Fruit fly (Drosophila melanogaster) whole organism, embryonic: ENCODE results near the gene Gbs-70E.

Source experiments
- CG13624 ChIP-seq: fragments of 200-800 bp; sonication (Bioruptor generic); optimal IDR thresholded peaks from 2 replicates; lab custom pipeline; 2016; ENCODE audit warnings: missing biosample characterization, missing genetic modification characterization
- CG14014 ChIP-seq: fragments of 200-800 bp; sonication (Bioruptor generic); IDR thresholded peaks from 2 replicates; pipeline ENCODE4 v1.3.6; 2022; ENCODE audit warnings: missing biosample characterization, missing genetic modification characterization
- CG14965 ChIP-seq: fragments of 200-800 bp; sonication (Bioruptor generic); optimal IDR thresholded peaks from 2 replicates; lab custom pipeline; 2016; ENCODE audit warnings: missing biosample characterization, missing genetic modification characterization, borderline replicate concordance
- CG15011 ChIP-seq: fragments of 200-800 bp; sonication (Bioruptor generic); optimal IDR thresholded peaks from 3 replicates; lab custom pipeline; 2018; ENCODE audit warnings: missing biosample characterization, mild to moderate bottlenecking, missing genetic modification characterization
- CG1647 ChIP-seq: fragments of 200-800 bp; sonication (Bioruptor generic); optimal IDR thresholded peaks from 3 replicates; lab custom pipeline; 2016; ENCODE audit warnings: missing biosample characterization, missing genetic modification characterization
- CG17385 ChIP-seq: fragments of 200-800 bp; sonication (Bioruptor generic); optimal IDR thresholded peaks from 3 replicates; lab custom pipeline; 2018; ENCODE audit warnings: missing biosample characterization, mild to moderate bottlenecking, missing genetic modification characterization
- CG17802 ChIP-seq: fragments of 200-800 bp; sonication (Bioruptor generic); optimal IDR thresholded peaks from 2 replicates; lab custom pipeline; 2018; ENCODE audit warnings: missing biosample characterization, mild to moderate bottlenecking, missing genetic modification characterization, moderate library complexity
- CG2129 ChIP-seq: fragments of 200-800 bp; sonication (Bioruptor generic); IDR thresholded peaks from 2 replicates; pipeline ENCODE4 v1.3.6; 2022; ENCODE audit warnings: missing biosample characterization, missing genetic modification characterization; ENCODE audit not compliant: partially characterized antibody
- CG30431 ChIP-seq: fragments of 200-800 bp; sonication (Bioruptor generic); optimal IDR thresholded peaks from 2 replicates; lab custom pipeline; 2017; ENCODE audit warnings: missing biosample characterization, missing genetic modification characterization
- CG3065 ChIP-seq: fragments of 200-800 bp; sonication (Bioruptor generic); optimal IDR thresholded peaks from 2 replicates; lab custom pipeline; 2016; ENCODE audit warnings: missing biosample characterization, missing genetic modification characterization
- CG3847 ChIP-seq: fragments of 200-800 bp; sonication (Bioruptor generic); IDR thresholded peaks from 2 replicates; pipeline ENCODE4 v1.3.6; 2022; ENCODE audit warnings: missing biosample characterization, missing genetic modification characterization
- CG4282 ChIP-seq: fragments of 200-800 bp; sonication (Bioruptor generic); optimal IDR thresholded peaks from 2 replicates; lab custom pipeline; 2016; ENCODE audit warnings: missing biosample characterization, missing genetic modification characterization
- CG4820 ChIP-seq: fragments of 200-800 bp; sonication (Bioruptor generic); optimal IDR thresholded peaks from 3 replicates; lab custom pipeline; 2016; ENCODE audit warnings: missing biosample characterization, missing genetic modification characterization
- CG4854 ChIP-seq: fragments of 200-800 bp; sonication (Bioruptor generic); optimal IDR thresholded peaks from 2 replicates; lab custom pipeline; 2016; ENCODE audit warnings: missing biosample characterization, missing genetic modification characterization, inconsistent platforms
- CG7372 ChIP-seq: fragments of 200-800 bp; sonication (Bioruptor generic); IDR thresholded peaks from 2 replicates; pipeline ENCODE4 v1.3.6; 2022; ENCODE audit warnings: missing biosample characterization, missing genetic modification characterization
- CG8765 ChIP-seq: fragments of 200-800 bp; sonication (Bioruptor generic); IDR thresholded peaks from 2 replicates; pipeline ENCODE4 v1.3.6; 2022; ENCODE audit warnings: missing biosample characterization, missing genetic modification characterization
- CG9609 ChIP-seq: fragments of 200-800 bp; sonication (Bioruptor generic); optimal IDR thresholded peaks from 3 replicates; lab custom pipeline; 2016; ENCODE audit warnings: missing biosample characterization, missing genetic modification characterization
- CG9797 ChIP-seq: fragments of 200-800 bp; sonication (Bioruptor generic); optimal IDR thresholded peaks from 3 replicates; lab custom pipeline; 2018; ENCODE audit warnings: missing biosample characterization, mild to moderate bottlenecking, missing genetic modification characterization
- CTCF ChIP-seq: fragments of 200-800 bp; sonication (Bioruptor generic); optimal IDR thresholded peaks from 2 replicates; lab custom pipeline; 2017; ENCODE audit warnings: missing biosample characterization, mild to moderate bottlenecking, missing genetic modification characterization, moderate library complexity
- D ChIP-seq, 2 experiments: fragments of 200-800 bp in 1 of 2; fragments of >200 bp in 1 of 2; sonication (Bioruptor generic) in 1 of 2; optimal IDR thresholded peaks; 2 replicates in 1 of 2; 3 replicates in 1 of 2; lab custom pipeline; 2017; ENCODE audit warnings: mild to moderate bottlenecking in 1 of 2, missing biosample characterization in 1 of 2, missing genetic modification characterization in 1 of 2, missing genetic modification reagents in 1 of 2
- Dfd ChIP-seq, 2 experiments: fragments of >200 bp; optimal IDR thresholded peaks; 2 replicates each; lab custom pipeline; 2017; ENCODE audit warnings: missing biosample characterization in 2 of 2, missing genetic modification characterization in 2 of 2
- Doc3 ChIP-seq: fragments of 200-800 bp; sonication (Bioruptor generic); IDR thresholded peaks from 3 replicates; pipeline ENCODE4 v1.3.6; 2022; ENCODE audit warnings: missing biosample characterization, missing genetic modification characterization; ENCODE audit not compliant: partially characterized antibody
- Drgx ChIP-seq: fragments of 200-800 bp; sonication (Bioruptor generic); IDR thresholded peaks from 2 replicates; pipeline ENCODE4 v1.3.6; 2022; ENCODE audit warnings: missing biosample characterization, missing genetic modification characterization
- Fer1 ChIP-seq: fragments of 200-800 bp; sonication (Bioruptor generic); optimal IDR thresholded peaks from 2 replicates; lab custom pipeline; 2017; ENCODE audit warnings: missing biosample characterization, mild to moderate bottlenecking, missing genetic modification characterization
- Opbp ChIP-seq: fragments of 200-800 bp; sonication (Bioruptor generic); IDR thresholded peaks from 3 replicates; pipeline ENCODE4 v1.3.6; 2022; ENCODE audit warnings: missing biosample characterization, missing genetic modification characterization; ENCODE audit not compliant: partially characterized antibody
- Side ChIP-seq: fragments of 200-800 bp; sonication (Bioruptor generic); optimal IDR thresholded peaks from 2 replicates; lab custom pipeline; 2016; ENCODE audit warnings: missing biosample characterization, missing genetic modification characterization
- Sin3A ChIP-seq: fragments of >200 bp; optimal IDR thresholded peaks from 2 replicates; lab custom pipeline; 2018
- amos ChIP-seq: fragments of 200-800 bp; sonication (Bioruptor generic); IDR thresholded peaks from 2 replicates; pipeline ENCODE4 v1.3.6; 2022; ENCODE audit warnings: missing biosample characterization, missing genetic modification characterization; ENCODE audit not compliant: partially characterized antibody
- bsh ChIP-seq, 2 experiments: fragments of 200-800 bp; sonication (Bioruptor generic); optimal IDR thresholded peaks; 2 replicates each; lab custom pipeline; 2017 to 2018; ENCODE audit warnings: mild to moderate bottlenecking in 2 of 2, missing biosample characterization in 2 of 2, missing genetic modification characterization in 2 of 2, moderate library complexity in 1 of 2
- emc ChIP-seq: fragments of 200-800 bp; sonication (Bioruptor generic); optimal IDR thresholded peaks from 2 replicates; lab custom pipeline; 2016; ENCODE audit warnings: missing biosample characterization, missing genetic modification characterization
- fd96Cb ChIP-seq: fragments of 200-800 bp; sonication (Bioruptor generic); optimal IDR thresholded peaks from 2 replicates; lab custom pipeline; 2018; ENCODE audit warnings: missing biosample characterization, mild to moderate bottlenecking, missing genetic modification characterization, moderate library complexity
- gcm2 ChIP-seq: fragments of 200-800 bp; sonication (Bioruptor generic); optimal IDR thresholded peaks from 2 replicates; lab custom pipeline; 2016; ENCODE audit warnings: missing biosample characterization, missing genetic modification characterization
- grau ChIP-seq: fragments of 200-800 bp; optimal IDR thresholded peaks from 3 replicates; lab custom pipeline; 2019; ENCODE audit warnings: missing biosample characterization, mild to moderate bottlenecking, missing genetic modification characterization, moderate library complexity
- hbn ChIP-seq: fragments of 200-800 bp; sonication (Bioruptor generic); IDR thresholded peaks from 2 replicates; pipeline ENCODE4 v1.3.6; 2022; ENCODE audit warnings: missing biosample characterization, missing genetic modification characterization; ENCODE audit not compliant: partially characterized antibody
- maf-S ChIP-seq: fragments of 200-800 bp; sonication (Bioruptor generic); optimal IDR thresholded peaks from 2 replicates; lab custom pipeline; 2016; ENCODE audit warnings: missing biosample characterization, missing genetic modification characterization
- mirr ChIP-seq: fragments of 200-800 bp; sonication (Bioruptor generic); optimal IDR thresholded peaks from 3 replicates; lab custom pipeline; 2018; ENCODE audit warnings: missing biosample characterization, mild to moderate bottlenecking, missing genetic modification characterization
- nau ChIP-seq: fragments of 200-800 bp; sonication (Bioruptor generic); optimal IDR thresholded peaks from 3 replicates; lab custom pipeline; 2017; ENCODE audit warnings: missing biosample characterization, mild to moderate bottlenecking, missing genetic modification characterization, missing genetic modification reagents
- pita ChIP-seq: fragments of 200-800 bp; sonication (Bioruptor generic); optimal IDR thresholded peaks from 2 replicates; lab custom pipeline; 2017; ENCODE audit warnings: missing biosample characterization, mild to moderate bottlenecking, missing genetic modification characterization
- psq ChIP-seq: fragments of 200-800 bp; sonication (Bioruptor generic); optimal IDR thresholded peaks from 2 replicates; lab custom pipeline; 2017; ENCODE audit warnings: missing biosample characterization, missing genetic modification characterization
- salm ChIP-seq: fragments of 200-800 bp; sonication (Bioruptor generic); optimal IDR thresholded peaks from 2 replicates; lab custom pipeline; 2018; ENCODE audit warnings: missing biosample characterization, mild to moderate bottlenecking, missing genetic modification characterization
- schlank ChIP-seq: fragments of 200-800 bp; sonication (Bioruptor generic); optimal IDR thresholded peaks from 2 replicates; lab custom pipeline; 2018; ENCODE audit warnings: missing biosample characterization, mild to moderate bottlenecking, missing genetic modification characterization
- sd ChIP-seq: fragments of 200-800 bp; sonication (Bioruptor generic); optimal IDR thresholded peaks from 3 replicates; lab custom pipeline; 2018; ENCODE audit warnings: missing biosample characterization, mild to moderate bottlenecking, missing genetic modification characterization, moderate library complexity
- slp2 ChIP-seq: fragments of 200-800 bp; sonication (Bioruptor generic); optimal IDR thresholded peaks from 2 replicates; lab custom pipeline; 2016; ENCODE audit warnings: missing biosample characterization, missing genetic modification characterization
- so ChIP-seq: fragments of 200-800 bp; sonication (Bioruptor generic); IDR thresholded peaks from 3 replicates; pipeline ENCODE4 v1.3.6; 2022; ENCODE audit warnings: missing biosample characterization, missing genetic modification characterization
- sqz ChIP-seq: fragments of 200-800 bp; sonication (Bioruptor generic); optimal IDR thresholded peaks from 3 replicates; lab custom pipeline; 2018; ENCODE audit warnings: missing biosample characterization, mild to moderate bottlenecking, missing genetic modification characterization
- stc ChIP-seq: fragments of 200-800 bp; sonication (Bioruptor generic); IDR thresholded peaks from 2 replicates; pipeline ENCODE4 v1.3.6; 2022; ENCODE audit warnings: missing biosample characterization, missing genetic modification characterization
- tio ChIP-seq: fragments of 200-800 bp; sonication (Bioruptor generic); optimal IDR thresholded peaks from 2 replicates; lab custom pipeline; 2017; ENCODE audit warnings: missing biosample characterization, missing genetic modification characterization, inconsistent platforms
- unpg ChIP-seq: fragments of 200-800 bp; sonication (Bioruptor generic); optimal IDR thresholded peaks from 3 replicates; lab custom pipeline; 2018; ENCODE audit warnings: missing biosample characterization, mild to moderate bottlenecking, missing genetic modification characterization, moderate library complexity
- vnd ChIP-seq: fragments of 200-800 bp; sonication (Bioruptor generic); IDR thresholded peaks from 3 replicates; pipeline ENCODE4 v1.3.6; 2022; ENCODE audit warnings: missing biosample characterization, missing genetic modification characterization; ENCODE audit not compliant: partially characterized antibody

Gbs-70E gene

dm6 chr3L:14544987-14545943 is 5.5 kb downstream of the Gbs-70E start (continued):
- TF ChIP-seq Doc3 (GFP tag; lab: Robert Waterston, UW), result no peak
- peak; percentile 48 for TF ChIP-seq CG17385
- TF ChIP-seq schlank (tag; lab: Kevin White, UChicago), result no peak
- TF ChIP-seq CG7372, result no peak
- peak; percentile 59 for TF ChIP-seq nau (GFP tag; lab: Kevin White, UChicago)
- no peak for TF ChIP-seq pita
- no peak for TF ChIP-seq Side (GFP tag; lab: Kevin White, UChicago)
- no peak for TF ChIP-seq CG4854 (GFP tag; lab: Kevin White, UChicago)
- peak; percentile 67 for TF ChIP-seq fd96Cb
- TF ChIP-seq salm (tag; lab: Kevin White, UChicago), result peak; percentile 40
- TF ChIP-seq CG9609 (GFP tag; lab: Kevin White, UChicago), result peak; percentile 4
- TF ChIP-seq amos (GFP tag; lab: Robert Waterston, UW), result no peak
- TF ChIP-seq emc (GFP tag; lab: Kevin White, UChicago), result no peak
- peak; percentile 15 for TF ChIP-seq mirr (GFP tag; lab: Kevin White, UChicago)
- peak; percentile 8 for TF ChIP-seq Fer1 (GFP tag; lab: Kevin White, UChicago)
- peak; percentile 55 for TF ChIP-seq sd (tag; lab: Kevin White, UChicago)
- TF ChIP-seq CG4282 (GFP tag; lab: Kevin White, UChicago), result no peak
- TF ChIP-seq CG4820, result no peak
- TF ChIP-seq CG3065 (GFP tag; lab: Kevin White, UChicago), result no peak
- TF ChIP-seq grau (tag; lab: Kevin White, UChicago), result peak; percentile 65
- TF ChIP-seq CG30431 (GFP tag; lab: Kevin White, UChicago), result no peak
- TF ChIP-seq bsh (GFP tag; optimal IDR thresholded peaks at IDR 0.05; lab: Kevin White, UChicago), result peak in 1 of 2 experiments; percentile 45
- TF ChIP-seq CG15011 (GFP tag; lab: Kevin White, UChicago), result no peak
- TF ChIP-seq CG9797 (GFP tag; lab: Kevin White, UChicago), result no peak
- no peak for TF ChIP-seq vnd (GFP tag; lab: Robert Waterston, UW)
- no peak for TF ChIP-seq hbn (GFP tag; lab: Robert Waterston, UW)
- peak; percentile 42 for TF ChIP-seq sqz (GFP tag; lab: Kevin White, UChicago)
- no peak for TF ChIP-seq CG1647
- no peak for TF ChIP-seq Dfd (GFP tag; optimal IDR thresholded peaks at IDR 0.05; lab: Kevin White, UChicago)
- TF ChIP-seq psq, result no peak
- peak; percentile 29 for TF ChIP-seq tio (GFP tag; lab: Kevin White, UChicago)
- TF ChIP-seq CG17802 (tag; lab: Kevin White, UChicago), result no peak
- TF ChIP-seq CG3847 (GFP tag; lab: Robert Waterston, UW), result no peak
- TF ChIP-seq CG14965 (GFP tag; lab: Kevin White, UChicago), result no peak
- no peak for TF ChIP-seq D (optimal IDR thresholded peaks at IDR 0.05; lab: Kevin White, UChicago)
- peak; percentile 65 for TF ChIP-seq D (GFP tag; optimal IDR thresholded peaks at IDR 0.05; lab: Kevin White, UChicago)
- TF ChIP-seq slp2, result no peak
- no peak for TF ChIP-seq Drgx (GFP tag; lab: Robert Waterston, UW)
- TF ChIP-seq maf-S (GFP tag; lab: Kevin White, UChicago), result no peak
- TF ChIP-seq so (GFP tag; lab: Robert Waterston, UW), result 0 out of 3 replicates have a peak, but pooled peaks have one; percentile 34
- no peak for TF ChIP-seq CG2129 (GFP tag; lab: Robert Waterston, UW)
- TF ChIP-seq CTCF (GFP tag; lab: Kevin White, UChicago), result no peak
- TF ChIP-seq Opbp (GFP tag; lab: Robert Waterston, UW), result no peak
- peak; percentile 18 for TF ChIP-seq gcm2 (GFP tag; lab: Kevin White, UChicago)
- TF ChIP-seq Sin3A (lab: Kevin White, UChicago), result no peak
- TF ChIP-seq stc (GFP tag; lab: Robert Waterston, UW), result no peak
- no peak for TF ChIP-seq CG8765 (GFP tag; lab: Robert Waterston, UW)
- no peak; the same call in 1 of the 2 replicates for TF ChIP-seq CG14014 (GFP tag; lab: Robert Waterston, UW)
- TF ChIP-seq unpg, result peak; percentile 41
- TF ChIP-seq CG13624 (GFP tag; lab: Kevin White, UChicago), result peak; percentile 11
